Worm (Caenorhabditis elegans): Measurements from ENCODE around the gene srtx-1.

DNA sequence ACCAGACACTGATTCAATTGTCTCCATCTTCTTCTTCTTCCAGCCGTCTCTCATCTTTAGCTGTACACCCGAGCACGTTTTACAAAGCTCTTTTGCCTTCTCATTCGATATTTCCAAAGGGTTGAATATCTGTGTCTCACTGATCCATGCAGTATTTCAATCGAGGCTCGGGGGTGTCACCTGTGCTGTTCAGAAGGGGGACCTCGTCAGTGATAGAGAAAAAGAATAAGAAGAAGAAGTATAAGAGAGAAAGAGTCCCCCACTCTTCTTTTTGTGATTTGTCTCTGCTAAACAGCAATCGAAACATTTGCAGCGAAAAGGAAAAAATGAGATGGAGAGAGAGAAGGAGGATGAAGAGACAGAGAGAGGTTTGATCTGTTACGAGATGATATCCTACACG is 5.0 kb downstream of the srtx-1 start:
- TF ChIP-seq med-1 (GFP tag; optimal IDR thresholded peaks at IDR 0.05; ENCODE audit: insufficient read depth) (no peak), flt-1 (GFP tag; IDR thresholded peaks at IDR 0.05) (no peak), klf-2 (GFP tag; conservative IDR thresholded peaks at IDR 0.05) (no peak), ztf-23 (GFP tag; IDR thresholded peaks at IDR 0.05) (no peak), cog-1 (tag; optimal IDR thresholded peaks at IDR 0.05) (no peak), T22C8.4 (GFP tag; IDR thresholded peaks at IDR 0.05) (no peak), tab-1 (GFP tag; IDR thresholded peaks at IDR 0.05) (no peak), ref-1 (GFP tag; conservative IDR thresholded peaks at IDR 0.05) (no peak)
